Worm (Caenorhabditis elegans): Measurements from ENCODE around the gene pkc-1.
A peak's percentile ranks its signal among the peaks of the same experiment; 100 is the strongest.

pkc-1 gene

DNA sequence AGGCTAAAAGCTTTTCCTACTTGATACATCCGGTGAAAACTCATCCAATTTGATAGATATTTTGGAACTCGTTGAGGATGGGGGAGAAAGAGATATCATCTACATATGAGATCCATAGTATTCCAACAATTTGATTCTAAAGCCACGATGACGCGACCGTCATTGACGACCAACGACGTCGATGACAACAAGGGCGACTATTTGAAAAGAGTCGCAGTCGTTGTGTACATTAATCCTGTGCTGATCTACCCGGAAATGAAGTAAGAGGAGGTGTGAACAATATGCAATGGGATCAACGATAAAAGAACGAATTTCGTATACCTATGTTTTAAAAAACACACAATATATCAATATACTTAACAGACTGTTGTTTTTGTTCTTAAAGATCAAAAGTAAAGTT lies 3.8 kb downstream of the pkc-1 start:
- TF ChIP-seq crh-2 (tag; optimal IDR thresholded peaks at IDR 0.05) (no peak), mbf-1 (tag; optimal IDR thresholded peaks at IDR 0.05) (no peak), nhr-12 (tag; optimal IDR thresholded peaks at IDR 0.05) (no peak), mdl-1 (tag; optimal IDR thresholded peaks at IDR 0.05) (no peak), zag-1 (tag; optimal IDR thresholded peaks at IDR 0.05) (no peak), fos-1 (tag; optimal IDR thresholded peaks at IDR 0.05) (no peak), nhr-6 (tag; optimal IDR thresholded peaks at IDR 0.05) (no peak), ztf-1 (GFP tag; conservative IDR thresholded peaks at IDR 0.05) (no peak), aly-2 (tag; optimal IDR thresholded peaks at IDR 0.05) (no peak), gmeb-1 (tag; optimal IDR thresholded peaks at IDR 0.05) (no peak), ztf-4 (tag; optimal IDR thresholded peaks at IDR 0.05) (no peak), sma-3 (GFP tag; optimal IDR thresholded peaks at IDR 0.05) (no peak), lin-39 (tag; optimal IDR thresholded peaks at IDR 0.05) (no peak), R02D3.7 (tag; optimal IDR thresholded peaks at IDR 0.05) (no peak), snpc-4 (tag; optimal IDR thresholded peaks at IDR 0.05) (no peak)

DNA sequence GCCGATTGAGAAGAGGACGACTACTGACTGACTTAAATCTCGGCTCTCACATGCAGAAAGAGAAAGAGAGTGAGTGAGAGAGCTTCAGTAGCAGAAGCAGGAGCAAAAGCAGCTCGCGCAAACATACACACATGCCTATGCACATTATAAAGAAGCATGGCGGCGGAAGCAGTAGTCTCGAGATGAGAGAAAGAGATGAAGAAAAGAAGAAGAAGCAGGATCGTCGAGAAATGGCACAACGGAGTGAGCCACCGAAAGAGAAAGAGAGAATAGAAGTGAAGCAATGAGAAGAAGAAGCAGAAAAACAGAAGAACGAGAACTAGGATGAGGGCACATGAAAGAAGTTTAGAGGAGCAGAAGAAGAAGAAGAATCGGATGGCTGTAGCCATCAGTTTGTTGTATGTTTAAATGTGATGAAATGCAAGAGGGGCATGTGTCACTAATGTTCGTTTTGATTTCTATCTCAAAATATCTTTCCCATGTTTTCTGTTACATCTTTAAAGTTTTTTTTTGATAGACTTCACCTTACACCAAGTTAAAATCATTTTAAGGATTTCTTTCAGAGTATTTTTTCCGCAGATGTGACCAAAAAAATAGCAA lies 5.0 kb downstream of the pkc-1 start:
- TF ChIP-seq alr-1 (tag; optimal IDR thresholded peaks at IDR 0.05): no peak
- peak; percentile 41 for TF ChIP-seq crh-2 (tag; optimal IDR thresholded peaks at IDR 0.05)
- TF ChIP-seq sem-4 (tag; optimal IDR thresholded peaks at IDR 0.05): no peak
- no peak for TF ChIP-seq ztf-4 (tag; optimal IDR thresholded peaks at IDR 0.05)
- TF ChIP-seq ceh-16 (tag; optimal IDR thresholded peaks at IDR 0.05): no peak
- no peak for TF ChIP-seq ztf-1 (GFP tag; conservative IDR thresholded peaks at IDR 0.05)
- no peak for TF ChIP-seq egl-27 (tag; optimal IDR thresholded peaks at IDR 0.05)
- TF ChIP-seq Y55F3AM.14 (GFP tag; optimal IDR thresholded peaks at IDR 0.05): no peak
- no peak for TF ChIP-seq sma-3 (GFP tag; optimal IDR thresholded peaks at IDR 0.05)
- TF ChIP-seq aly-2 (tag; optimal IDR thresholded peaks at IDR 0.05): no peak
- peak; percentile 61 to 77 for TF ChIP-seq mdl-1 (tag; optimal IDR thresholded peaks at IDR 0.05)
- peak; percentile 82 for TF ChIP-seq zag-1 (tag; optimal IDR thresholded peaks at IDR 0.05)
- no peak for TF ChIP-seq nhr-25 (tag; optimal IDR thresholded peaks at IDR 0.05)
- TF ChIP-seq nhr-11 (tag; optimal IDR thresholded peaks at IDR 0.05): no peak
- no peak for TF ChIP-seq lin-13 (GFP tag; optimal IDR thresholded peaks at IDR 0.05)
- no peak for TF ChIP-seq nhr-237 (tag; optimal IDR thresholded peaks at IDR 0.05)
- TF ChIP-seq unc-62 (GFP tag; optimal IDR thresholded peaks at IDR 0.05): no peak
- peak; percentile 56 for TF ChIP-seq lin-11 (tag; optimal IDR thresholded peaks at IDR 0.05)
- TF ChIP-seq blmp-1 (tag; optimal IDR thresholded peaks at IDR 0.05; ENCODE audit: insufficient read depth): no peak
- no peak for TF ChIP-seq nhr-12 (tag; optimal IDR thresholded peaks at IDR 0.05)
- TF ChIP-seq elt-3 (tag; optimal IDR thresholded peaks at IDR 0.05): no peak
- TF ChIP-seq gmeb-1 (tag; optimal IDR thresholded peaks at IDR 0.05): no peak
- TF ChIP-seq ZK546.5 (tag; optimal IDR thresholded peaks at IDR 0.05): no peak
- TF ChIP-seq nhr-6 (tag; optimal IDR thresholded peaks at IDR 0.05): no peak
- peak; percentile 7 for TF ChIP-seq mab-5 (tag; optimal IDR thresholded peaks at IDR 0.05)
- peak; percentile 75 for TF ChIP-seq nhr-129 (tag; optimal IDR thresholded peaks at IDR 0.05)
- peak; percentile 48 for TF ChIP-seq F13H6.1 (tag; optimal IDR thresholded peaks at IDR 0.05)
- TF ChIP-seq dmd-4 (tag; optimal IDR thresholded peaks at IDR 0.05): no peak
- TF ChIP-seq lsy-2 (tag; optimal IDR thresholded peaks at IDR 0.05): peak in 1 of 2 experiments; percentile 56
- TF ChIP-seq ceh-82 (tag; optimal IDR thresholded peaks at IDR 0.05): no peak
- TF ChIP-seq unc-39 (tag; optimal IDR thresholded peaks at IDR 0.05): no peak
- TF ChIP-seq nhr-23 (tag; optimal IDR thresholded peaks at IDR 0.05): no peak
- peak; percentile 76 for TF ChIP-seq C34F6.9 (tag; optimal IDR thresholded peaks at IDR 0.05)
- TF ChIP-seq elt-1 (tag; optimal IDR thresholded peaks at IDR 0.05): no peak
- TF ChIP-seq unc-55 (GFP tag; optimal IDR thresholded peaks at IDR 0.05): peak; percentile 56
- TF ChIP-seq snpc-4 (tag; optimal IDR thresholded peaks at IDR 0.05): peak; percentile 15
- no peak for TF ChIP-seq skn-1 (tag; optimal IDR thresholded peaks at IDR 0.05)
- TF ChIP-seq mbf-1 (tag; optimal IDR thresholded peaks at IDR 0.05): no peak
- TF ChIP-seq ztf-11 (tag; optimal IDR thresholded peaks at IDR 0.05): no peak
- TF ChIP-seq sma-9 (GFP tag; optimal IDR thresholded peaks at IDR 0.05): peak; percentile 29
- no peak for TF ChIP-seq sma-9 (tag; optimal IDR thresholded peaks at IDR 0.05)
- no peak for TF ChIP-seq R02D3.7 (tag; optimal IDR thresholded peaks at IDR 0.05)
- TF ChIP-seq peb-1 (tag; optimal IDR thresholded peaks at IDR 0.05): no peak
- TF ChIP-seq nhr-10 (tag; optimal IDR thresholded peaks at IDR 0.05): no peak
- no peak for TF ChIP-seq nhr-21 (tag; optimal IDR thresholded peaks at IDR 0.05)
- no peak for TF ChIP-seq fos-1 (tag; optimal IDR thresholded peaks at IDR 0.05)
- TF ChIP-seq ama-1 (optimal IDR thresholded peaks at IDR 0.05): no peak
- no peak for TF ChIP-seq nhr-77 (tag; optimal IDR thresholded peaks at IDR 0.05)
- no peak for TF ChIP-seq lin-39 (tag; optimal IDR thresholded peaks at IDR 0.05)

Measured in whole organism, L2 larva.